Worm (Caenorhabditis elegans) whole organism, L4 larva: Measurements from ENCODE around the gene vamp-8.

Source experiments
- F37D6.2 ChIP-seq: sonication (generic microtip); optimal IDR thresholded peaks from 2 replicates; lab custom pipeline; 2016; ENCODE audit warnings: mild to moderate bottlenecking, missing genetic modification characterization, missing compliant biosample characterization
- ama-1 ChIP-seq: fragments of 150-350 bp; optimal IDR thresholded peaks from 2 replicates; lab custom pipeline; 2014; ENCODE audit warnings: inconsistent platforms, mixed read lengths
- fkh-10 ChIP-seq: fragments of 150-350 bp; optimal IDR thresholded peaks from 2 replicates; lab custom pipeline; 2014; ENCODE audit warnings: missing biosample characterization, missing genetic modification reagents, missing genetic modification characterization
- fos-1 ChIP-seq: fragments of 150-350 bp; optimal IDR thresholded peaks from 2 replicates; lab custom pipeline; 2014; ENCODE audit warnings: missing biosample characterization, missing genetic modification characterization
- lsy-2 ChIP-seq, 2 experiments: fragments of 150-350 bp in 1 of 2; sonication (generic microtip) in 1 of 2; optimal IDR thresholded peaks; 2 replicates each; lab custom pipeline; 2014 to 2017; ENCODE audit warnings: missing biosample characterization in 2 of 2, missing genetic modification characterization in 2 of 2
- nhr-6 ChIP-seq: fragments of 150-350 bp; optimal IDR thresholded peaks from 2 replicates; lab custom pipeline; 2014; ENCODE audit warnings: missing biosample characterization, missing genetic modification characterization
- nhr-77 ChIP-seq: fragments of 150-350 bp; optimal IDR thresholded peaks from 2 replicates; lab custom pipeline; 2014; ENCODE audit warnings: missing biosample characterization, missing genetic modification characterization
- unc-39 ChIP-seq: sonication (generic microtip); optimal IDR thresholded peaks from 2 replicates; lab custom pipeline; 2017; ENCODE audit warnings: missing biosample characterization, missing genetic modification characterization
- unc-62 ChIP-seq, 3 experiments: fragments of 150-350 bp in 1 of 3; sonication (generic microtip); optimal IDR thresholded peaks in 2 of 3; peaks in 1 of 3; 1 replicate in 1 of 3; 2 replicates in 2 of 3; lab custom pipeline; 2014 to 2017; ENCODE audit warnings: missing biosample characterization in 3 of 3, missing genetic modification characterization in 3 of 3, missing genetic modification reagents in 3 of 3, missing genotype in 1 of 3
- zfp-2 ChIP-seq: sonication (generic microtip); optimal IDR thresholded peaks from 2 replicates; lab custom pipeline; 2016; ENCODE audit warnings: mild to moderate bottlenecking, missing genetic modification characterization, missing compliant biosample characterization

ce11 chrIV:13820862-13821261 lies 44.1 kb downstream of the vamp-8 start, which contains the start of gene Y45F10D.15:
- TF ChIP-seq unc-39 (tag; lab: Kevin White, UChicago) = no peak
- TF ChIP-seq F37D6.2 (tag; lab: Kevin White, UChicago) = no peak
- no peak for TF ChIP-seq fkh-10 (GFP tag; lab: Kevin White, UChicago)
- no peak for TF ChIP-seq nhr-6 (tag; lab: Kevin White, UChicago)
- TF ChIP-seq lsy-2 (tag; optimal IDR thresholded peaks at IDR 0.05; lab: Kevin White, UChicago) = no peak
- no peak for TF ChIP-seq ama-1 (lab: Kevin White, UChicago)
- TF ChIP-seq fos-1 (tag; lab: Kevin White, UChicago) = no peak
- TF ChIP-seq zfp-2 (tag; lab: Kevin White, UChicago) = no peak
- TF ChIP-seq unc-62 (GFP tag; optimal IDR thresholded peaks at IDR 0.05 in 1 of 2; lab: Kevin White, UChicago) = no peak
- TF ChIP-seq unc-62 (tag; optimal IDR thresholded peaks at IDR 0.05; lab: Kevin White, UChicago) = no peak
- TF ChIP-seq nhr-77 (tag; lab: Kevin White, UChicago) = no peak
